Fruit fly (Drosophila melanogaster): ENCODE results near the gene TfIIA-L.

TfIIA-L gene

DNA sequence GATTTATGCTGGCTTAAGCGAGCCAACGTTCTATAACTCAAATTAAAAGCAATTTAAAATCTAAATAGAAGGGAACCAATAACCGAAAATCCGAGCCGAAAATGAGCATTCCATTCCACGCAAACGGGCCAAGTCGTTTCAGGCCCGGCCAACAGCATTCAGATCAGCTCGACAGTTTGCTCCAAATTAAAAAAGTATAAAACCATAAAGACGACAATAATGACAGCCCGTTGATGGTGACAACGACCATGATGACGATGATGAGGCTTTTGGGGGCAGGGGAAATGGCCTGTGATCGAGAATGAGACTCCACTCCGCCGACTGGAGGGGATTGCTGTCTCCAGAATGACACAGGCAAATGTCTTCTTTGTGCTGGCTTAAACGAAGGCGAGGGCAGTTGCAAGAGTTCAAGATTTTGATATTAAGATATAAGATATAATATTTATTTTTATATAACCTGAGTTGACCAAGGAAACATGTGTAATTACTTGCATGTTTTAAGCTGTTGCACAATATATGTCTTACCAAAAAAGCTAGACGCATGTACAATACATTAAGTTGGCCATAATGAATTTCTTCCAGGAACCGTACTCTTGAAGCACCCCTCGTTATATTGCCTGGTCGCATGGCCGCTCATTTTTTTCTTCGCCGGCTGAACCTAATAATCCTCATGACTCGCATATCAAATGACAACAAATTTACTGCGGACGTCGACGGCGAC, 46.1 kb upstream of the TfIIA-L start (continued):
- TF ChIP-seq Dip2 (GFP tag; IDR thresholded peaks at IDR 0.05) (no peak), Tbp (GFP tag; optimal IDR thresholded peaks at IDR 0.05) (no peak), CrebB (tag; optimal IDR thresholded peaks at IDR 0.05) (no peak), zfh1 (GFP tag; IDR thresholded peaks at IDR 0.05) (peak; percentile 56; the same call in 1 of the 3 replicates), bowl (GFP tag; IDR thresholded peaks at IDR 0.05) (no peak), hb (GFP tag; IDR thresholded peaks at IDR 0.05; ENCODE audit: partially characterized antibody) (no peak), CG15479 (GFP tag; optimal IDR thresholded peaks at IDR 0.05) (no peak), Spps (tag; optimal IDR thresholded peaks at IDR 0.05) (peak; percentile 32), sima (GFP tag; optimal IDR thresholded peaks at IDR 0.05) (no peak), lola (GFP tag; optimal IDR thresholded peaks at IDR 0.05) (peak in 1 of 3 experiments; percentile 41), CG32772 (GFP tag; IDR thresholded peaks at IDR 0.05) (0 out of 2 replicates have a peak, but pooled peaks have one; percentile 11), Sox100B (GFP tag; optimal IDR thresholded peaks at IDR 0.05) (peak; percentile 33), NFAT (GFP tag; IDR thresholded peaks at IDR 0.05) (no peak), CG10959 (GFP tag; IDR thresholded peaks at IDR 0.05) (no peak), nmo (GFP tag; optimal IDR thresholded peaks at IDR 0.05) (peak; percentile 29), CG7839 (tag; optimal IDR thresholded peaks at IDR 0.05) (peak; percentile 19), gsb (GFP tag; IDR thresholded peaks at IDR 0.05) (no peak), CG33213 (GFP tag; optimal IDR thresholded peaks at IDR 0.05) (no peak), Lpt (GFP tag; optimal IDR thresholded peaks at IDR 0.05) (no peak), Med (GFP tag) (no peak), CG7372 (GFP tag; IDR thresholded peaks at IDR 0.05) (no peak), ac (GFP tag; optimal IDR thresholded peaks at IDR 0.05) (no peak), E2f2 (GFP tag; IDR thresholded peaks at IDR 0.05) (0 out of 2 replicates have a peak, but pooled peaks have one; percentile 9), Opbp (GFP tag; IDR thresholded peaks at IDR 0.05; ENCODE audit: partially characterized antibody) (no peak), jumu (GFP tag; optimal IDR thresholded peaks at IDR 0.05) (no peak), CG17186 (GFP tag; optimal IDR thresholded peaks at IDR 0.05) (no peak), fd102C (GFP tag; optimal IDR thresholded peaks at IDR 0.05) (no peak), fd64A (GFP tag; optimal IDR thresholded peaks at IDR 0.05) (no peak), CG10431 (GFP tag; optimal IDR thresholded peaks at IDR 0.05) (no peak), CG13624 (GFP tag; optimal IDR thresholded peaks at IDR 0.05) (no peak), ci (GFP tag; IDR thresholded peaks at IDR 0.05) (0 out of 3 replicates have a peak, but pooled peaks have one; percentile 13), CG6689 (GFP tag; IDR thresholded peaks at IDR 0.05) (0 out of 2 replicates have a peak, but pooled peaks have one; percentile 33), CG15073 (GFP tag; optimal IDR thresholded peaks at IDR 0.05) (no peak), Oli (tag; optimal IDR thresholded peaks at IDR 0.05) (peak; percentile 30), slou (GFP tag; optimal IDR thresholded peaks at IDR 0.05) (no peak), CG2712 (tag; optimal IDR thresholded peaks at IDR 0.05) (peak; percentile 66), CG7963 (GFP tag; IDR thresholded peaks at IDR 0.05; ENCODE audit: partially characterized antibody) (no peak), MESR4 (GFP tag; optimal IDR thresholded peaks at IDR 0.05) (no peak), CTCF (GFP tag; optimal IDR thresholded peaks at IDR 0.05) (no peak), CG10543 (GFP tag; optimal IDR thresholded peaks at IDR 0.05) (no peak), schlank (tag; optimal IDR thresholded peaks at IDR 0.05) (no peak), bigmax (GFP tag; optimal IDR thresholded peaks at IDR 0.05) (no peak), pnt (GFP tag; optimal IDR thresholded peaks at IDR 0.05) (no peak), trem (tag; optimal IDR thresholded peaks at IDR 0.05) (peak; percentile 31), CG13123 (GFP tag; optimal IDR thresholded peaks at IDR 0.05) (no peak), CG13424 (tag; optimal IDR thresholded peaks at IDR 0.05) (peak; percentile 0), so (GFP tag; IDR thresholded peaks at IDR 0.05) (no peak), nerfin-2 (GFP tag; IDR thresholded peaks at IDR 0.05; ENCODE audit: partially characterized antibody) (no peak), gro (GFP tag; optimal IDR thresholded peaks at IDR 0.05) (no peak), her (GFP tag; optimal IDR thresholded peaks at IDR 0.05) (no peak), sim (GFP tag; IDR thresholded peaks at IDR 0.05) (no peak)

Data from whole organism, embryonic.